Fruit fly (Drosophila melanogaster): ENCODE data around the gene CG1233.

CG1233 gene

DNA sequence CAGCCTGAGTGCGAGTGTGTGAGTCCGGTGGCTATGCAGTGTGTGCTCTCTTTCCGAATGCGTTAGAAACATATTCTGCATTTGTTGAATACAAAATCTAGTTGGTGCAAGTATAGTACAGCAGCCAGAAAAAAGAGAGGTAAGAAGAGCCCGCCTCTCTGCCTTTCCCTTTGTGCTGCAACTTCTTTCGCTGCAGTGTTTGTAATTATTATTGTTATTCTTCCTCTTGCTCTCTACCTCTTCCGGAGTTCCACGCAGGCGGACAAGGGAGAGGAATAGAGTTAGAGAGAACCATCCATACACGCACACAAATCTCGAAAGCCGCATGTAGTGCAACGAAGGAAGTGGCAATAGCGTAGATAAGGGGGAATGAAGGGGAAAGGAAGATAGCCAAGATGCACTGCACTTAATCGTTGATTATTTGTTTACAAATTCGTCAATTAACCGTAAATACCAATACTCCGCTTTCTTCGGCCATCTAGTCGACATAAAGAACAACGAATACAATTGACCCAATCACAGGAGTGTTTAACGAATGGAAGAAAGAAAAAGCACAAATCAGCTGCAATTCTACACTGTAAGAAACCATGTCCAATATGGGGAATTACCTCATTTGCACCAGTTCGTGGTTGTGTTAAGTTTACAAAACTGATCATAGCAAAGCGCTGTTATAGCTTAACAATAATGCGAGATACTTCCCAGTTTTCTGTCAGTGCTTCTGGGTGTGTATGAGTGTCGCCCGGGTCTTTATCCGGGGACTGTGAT is 13.4 kb upstream of the CG1233 start:
- TF ChIP-seq insv (optimal IDR thresholded peaks at IDR 0.05) (no peak), h (optimal IDR thresholded peaks at IDR 0.05) (no peak), Sin3A (optimal IDR thresholded peaks at IDR 0.05) (no peak)

DNA sequence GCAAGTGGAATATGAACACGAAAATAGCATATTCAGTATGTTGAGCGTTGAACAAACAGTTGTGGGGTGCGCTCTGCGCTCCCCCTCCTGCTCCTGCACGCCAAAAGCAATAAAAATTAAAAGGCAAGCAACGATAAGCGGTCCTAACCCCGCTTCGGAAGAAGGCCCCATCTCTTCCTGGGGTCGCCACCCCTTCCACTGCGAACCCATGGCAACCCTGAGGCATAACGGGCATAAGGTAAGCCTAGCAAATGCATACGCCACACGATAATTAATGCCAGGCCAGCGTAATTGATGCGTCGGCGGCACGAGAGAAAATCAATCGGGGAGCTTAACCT is 12.9 kb upstream of the CG1233 start:
- TF ChIP-seq insv (optimal IDR thresholded peaks at IDR 0.05) (no peak), Myc (optimal IDR thresholded peaks at IDR 0.05) (no peak), h (optimal IDR thresholded peaks at IDR 0.05) (no peak), psq (optimal IDR thresholded peaks at IDR 0.05) (no peak), ttk (optimal IDR thresholded peaks at IDR 0.05) (no peak), Sin3A (optimal IDR thresholded peaks at IDR 0.05) (no peak)

DNA sequence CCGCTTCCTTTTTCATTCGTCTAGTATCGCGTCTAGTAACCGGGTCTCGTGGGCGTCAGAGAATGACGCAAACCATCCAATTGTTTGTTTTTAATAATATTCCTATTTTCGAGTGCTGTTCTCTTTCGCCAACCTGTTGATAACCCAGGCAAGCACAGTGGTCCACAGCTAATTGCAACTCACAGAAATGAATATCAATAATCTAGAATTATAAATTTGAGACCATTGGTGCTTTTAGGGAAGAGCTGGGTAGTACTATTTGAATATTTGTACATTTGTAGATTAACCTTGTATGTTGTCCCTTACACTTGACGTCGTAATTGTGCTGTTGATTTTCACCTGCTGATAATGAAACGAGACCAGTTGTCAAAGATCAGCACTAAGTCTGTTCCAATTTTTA is 11.5 kb upstream of the CG1233 start:
- no peak for TF ChIP-seq ttk (optimal IDR thresholded peaks at IDR 0.05)
- no peak for TF ChIP-seq psq (optimal IDR thresholded peaks at IDR 0.05)
- no peak for TF ChIP-seq h (optimal IDR thresholded peaks at IDR 0.05)
- TF ChIP-seq Myc (optimal IDR thresholded peaks at IDR 0.05): no peak
- TF ChIP-seq Sin3A (optimal IDR thresholded peaks at IDR 0.05): no peak
- TF ChIP-seq insv (optimal IDR thresholded peaks at IDR 0.05): no peak

DNA sequence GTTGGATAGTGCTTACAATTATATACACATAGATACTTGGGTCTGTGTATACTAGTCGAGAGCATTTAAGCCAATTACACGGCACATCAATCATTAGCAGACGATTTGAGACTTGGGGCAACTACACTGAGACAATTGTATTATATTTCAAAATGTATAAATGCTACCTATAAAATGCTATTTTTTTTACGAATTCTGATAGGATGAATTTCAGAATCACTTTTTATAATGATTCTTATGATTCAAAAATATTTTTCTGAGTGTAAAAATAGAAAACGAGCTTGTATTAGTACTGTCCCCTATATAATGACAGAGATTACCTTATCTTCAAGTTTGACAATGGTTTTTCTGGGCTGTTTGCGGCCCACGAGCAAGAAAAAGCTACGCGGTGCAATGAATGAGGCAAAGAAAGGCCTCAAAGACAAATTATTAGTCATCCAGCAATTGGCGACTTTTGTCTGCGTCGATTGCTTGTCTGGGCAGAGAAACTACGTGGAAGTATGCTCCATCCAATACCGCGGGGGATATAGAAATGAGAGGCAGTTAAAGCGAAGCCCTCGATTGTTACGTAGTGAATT is 10.5 kb upstream of the CG1233 start:
- no peak for TF ChIP-seq ttk (optimal IDR thresholded peaks at IDR 0.05)
- no peak for TF ChIP-seq Myc (optimal IDR thresholded peaks at IDR 0.05)
- TF ChIP-seq h (optimal IDR thresholded peaks at IDR 0.05): no peak
- TF ChIP-seq Sin3A (optimal IDR thresholded peaks at IDR 0.05): no peak
- no peak for TF ChIP-seq insv (optimal IDR thresholded peaks at IDR 0.05)
- no peak for TF ChIP-seq psq (optimal IDR thresholded peaks at IDR 0.05)

DNA sequence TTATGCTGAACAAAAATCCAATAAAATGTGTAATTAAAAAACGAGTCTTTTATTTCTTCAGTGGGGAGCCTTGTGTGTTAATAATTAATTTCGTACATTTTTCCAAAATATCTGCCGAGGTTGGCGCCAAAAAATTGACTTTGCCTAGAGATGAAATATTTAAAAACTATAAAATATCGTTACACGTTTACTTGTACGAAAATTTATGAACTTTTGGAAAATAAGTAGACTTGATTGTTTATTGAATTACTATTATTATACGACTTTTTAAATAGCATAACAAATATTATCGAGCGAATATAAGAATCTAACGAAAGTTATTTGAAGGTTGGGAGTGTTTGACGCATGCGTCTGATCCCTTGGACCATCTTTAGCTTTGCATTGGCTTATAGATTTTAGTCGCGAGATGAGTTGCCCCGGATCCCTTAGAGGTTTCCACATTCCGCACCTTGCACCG is 5.2 kb upstream of the CG1233 start, which contains the start of gene CG1231:
CG1231 (plus strand) TSS at position 407 of the 457 bp plus-strand sequence.
- TF ChIP-seq h (optimal IDR thresholded peaks at IDR 0.05) (no peak), ttk (optimal IDR thresholded peaks at IDR 0.05) (no peak), insv (optimal IDR thresholded peaks at IDR 0.05) (no peak), Sin3A (optimal IDR thresholded peaks at IDR 0.05) (no peak), Myc (optimal IDR thresholded peaks at IDR 0.05) (no peak), psq (optimal IDR thresholded peaks at IDR 0.05) (no peak)

DNA sequence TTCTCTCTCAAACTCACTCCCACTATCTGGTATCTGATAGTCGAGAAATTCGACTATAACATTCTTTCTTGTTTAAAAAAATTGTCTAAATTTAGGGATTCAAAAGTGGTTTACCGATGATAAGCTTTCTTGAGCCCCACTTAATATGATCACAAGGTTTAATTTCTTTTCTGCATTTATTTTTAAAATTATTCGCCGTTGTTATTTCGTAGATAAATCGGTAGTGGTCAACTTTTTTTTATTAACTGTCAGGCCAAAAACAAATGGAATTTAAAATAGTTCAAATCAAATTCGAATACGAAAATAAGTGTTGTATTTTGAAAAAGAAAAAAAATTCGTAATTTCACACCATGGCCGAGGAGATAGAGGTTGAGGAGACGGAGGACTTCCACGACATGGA is 3.6 kb upstream of the CG1233 start, which contains the start of gene Roc1b:
Roc1b (plus strand) TSS at position 301 of the 400 bp plus-strand sequence.
- no peak for TF ChIP-seq psq (optimal IDR thresholded peaks at IDR 0.05)
- TF ChIP-seq ttk (optimal IDR thresholded peaks at IDR 0.05): no peak
- TF ChIP-seq insv (optimal IDR thresholded peaks at IDR 0.05): no peak
- TF ChIP-seq h (optimal IDR thresholded peaks at IDR 0.05): no peak
- TF ChIP-seq Sin3A (optimal IDR thresholded peaks at IDR 0.05): no peak
- TF ChIP-seq Myc (optimal IDR thresholded peaks at IDR 0.05): no peak

DNA sequence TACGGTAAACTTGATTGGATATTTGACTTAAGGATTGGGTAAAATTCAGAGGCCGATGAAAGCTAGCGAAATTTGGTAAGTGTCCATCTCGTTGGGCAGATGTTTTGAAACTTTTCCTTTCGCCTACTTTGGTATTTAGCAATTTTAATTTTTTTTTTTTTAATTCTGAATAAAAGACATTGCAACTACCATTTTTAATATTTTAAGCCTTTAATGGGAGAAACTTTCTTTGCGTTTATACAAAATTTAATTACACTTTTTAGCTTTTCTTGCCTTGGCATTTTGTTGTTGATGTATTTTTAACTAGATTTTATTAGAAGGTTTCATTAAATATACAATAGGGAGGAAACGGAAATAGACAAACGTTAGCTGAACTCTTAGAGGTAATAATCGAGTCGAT is 5.1 kb downstream of the CG1233 start, which contains the start of gene CG13884:
CG13884 (minus strand) TSS at position 101 of the 400 bp plus-strand sequence.
- TF ChIP-seq insv (optimal IDR thresholded peaks at IDR 0.05): no peak
- TF ChIP-seq psq (optimal IDR thresholded peaks at IDR 0.05): no peak
- TF ChIP-seq Myc (optimal IDR thresholded peaks at IDR 0.05): no peak
- TF ChIP-seq Sin3A (optimal IDR thresholded peaks at IDR 0.05): no peak
- TF ChIP-seq h (optimal IDR thresholded peaks at IDR 0.05): no peak
- TF ChIP-seq ttk (optimal IDR thresholded peaks at IDR 0.05): no peak

DNA sequence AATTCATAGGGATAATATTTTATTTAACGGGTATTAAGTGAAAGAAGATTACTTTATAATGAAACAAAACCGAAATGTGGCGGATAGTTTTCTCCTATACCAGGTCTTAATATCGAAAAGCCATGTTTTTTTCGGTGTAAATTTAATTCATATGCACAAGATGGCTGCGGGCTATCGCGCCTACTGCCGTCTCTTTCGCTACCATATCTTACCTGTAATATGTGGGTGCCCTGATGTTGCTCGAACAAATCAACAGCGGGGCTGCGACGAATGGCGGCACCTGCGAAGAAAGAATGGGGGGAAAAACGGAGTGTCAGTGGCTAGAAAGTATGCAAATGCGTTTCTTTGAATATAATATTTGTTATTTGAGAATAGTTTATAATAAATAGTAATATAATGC is 10.0 kb downstream of the CG1233 start:
- TF ChIP-seq psq (optimal IDR thresholded peaks at IDR 0.05) (no peak), Myc (optimal IDR thresholded peaks at IDR 0.05) (no peak), Sin3A (optimal IDR thresholded peaks at IDR 0.05) (no peak), h (optimal IDR thresholded peaks at IDR 0.05) (no peak), insv (optimal IDR thresholded peaks at IDR 0.05) (no peak), ttk (optimal IDR thresholded peaks at IDR 0.05) (no peak)

DNA sequence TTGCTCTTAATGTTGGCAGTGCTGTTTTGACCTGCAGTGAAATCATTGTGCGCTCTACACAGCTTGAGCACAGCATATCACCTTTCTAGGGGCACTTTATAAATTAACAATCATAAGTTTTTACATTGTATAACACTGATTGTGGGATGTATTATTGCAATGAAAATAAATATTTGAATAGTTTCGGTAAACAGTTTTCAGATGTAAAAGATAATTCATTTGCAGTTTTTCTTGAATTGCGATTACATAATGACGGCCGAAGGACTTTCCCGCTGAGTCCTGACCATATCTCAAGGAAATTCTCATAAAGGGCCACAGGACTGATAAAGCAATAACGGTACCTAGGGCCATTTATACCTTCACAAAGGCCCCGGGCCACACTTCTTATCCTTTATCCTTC is 13.3 kb downstream of the CG1233 start:
- TF ChIP-seq insv (optimal IDR thresholded peaks at IDR 0.05) (no peak), Myc (optimal IDR thresholded peaks at IDR 0.05) (no peak), psq (optimal IDR thresholded peaks at IDR 0.05) (no peak), Sin3A (optimal IDR thresholded peaks at IDR 0.05) (no peak), h (optimal IDR thresholded peaks at IDR 0.05) (no peak), ttk (optimal IDR thresholded peaks at IDR 0.05) (no peak)

DNA sequence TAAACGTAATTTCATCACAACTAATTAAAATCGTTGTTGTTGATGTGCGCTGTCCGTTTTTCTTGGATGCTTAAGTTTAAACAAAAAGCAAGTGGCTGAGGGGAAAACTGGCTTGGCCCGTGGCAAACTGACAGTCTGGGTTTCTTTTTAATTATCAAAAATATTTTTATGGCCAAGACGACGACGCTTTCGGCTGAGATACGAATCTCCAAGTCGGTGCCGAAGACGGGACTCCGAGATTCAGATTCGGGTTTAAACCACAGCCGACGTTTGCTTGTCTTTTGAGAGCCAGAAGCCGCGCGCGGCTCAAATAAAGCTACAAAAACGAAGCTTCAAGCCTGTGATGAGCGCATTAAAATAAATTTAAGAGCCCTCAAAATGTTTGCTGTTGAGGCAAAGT is 14.4 kb downstream of the CG1233 start:
- TF ChIP-seq h (optimal IDR thresholded peaks at IDR 0.05) (no peak), Myc (optimal IDR thresholded peaks at IDR 0.05) (no peak), psq (optimal IDR thresholded peaks at IDR 0.05) (no peak), ttk (optimal IDR thresholded peaks at IDR 0.05) (no peak), insv (optimal IDR thresholded peaks at IDR 0.05) (no peak), Sin3A (optimal IDR thresholded peaks at IDR 0.05) (no peak)

DNA sequence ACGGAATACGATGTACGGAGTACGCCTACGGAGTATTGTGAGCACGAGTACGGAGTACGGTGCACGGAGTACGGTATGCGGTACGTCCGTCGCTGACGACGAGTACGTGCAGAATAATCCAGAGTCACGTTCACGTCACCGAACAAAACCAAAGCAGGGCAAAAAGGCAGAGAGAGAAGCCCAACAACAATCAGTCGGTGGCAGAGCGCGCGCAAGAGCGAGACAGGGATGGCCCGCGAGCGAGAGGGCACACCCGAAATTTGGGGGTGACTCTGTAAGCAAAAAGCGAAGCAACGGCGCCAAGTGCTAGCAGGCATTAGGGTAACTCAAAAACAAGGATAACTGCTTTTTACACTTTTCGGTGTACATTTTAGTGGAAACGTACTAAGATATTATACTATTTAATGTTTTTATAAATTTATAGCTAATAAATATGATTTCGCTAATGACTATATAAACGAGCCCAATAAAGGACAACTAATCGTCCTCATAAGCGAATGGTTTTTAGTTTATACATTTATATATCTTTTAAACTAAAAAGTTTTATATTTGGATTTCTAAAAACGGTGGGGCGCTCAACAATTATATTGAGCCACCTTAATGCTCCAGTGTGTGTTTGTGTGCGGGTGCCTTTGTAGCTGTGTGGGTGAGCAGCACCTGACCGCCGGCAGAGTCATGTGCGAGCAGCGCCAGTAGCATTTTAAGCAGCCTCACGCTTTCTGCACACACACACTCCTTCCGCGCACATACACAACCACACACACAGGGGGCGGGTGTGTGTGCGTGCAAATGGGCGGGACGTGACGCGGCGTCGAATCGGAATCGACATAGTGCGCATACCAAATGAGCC is 16.2 kb downstream of the CG1233 start:
- TF ChIP-seq psq (optimal IDR thresholded peaks at IDR 0.05) (no peak), insv (optimal IDR thresholded peaks at IDR 0.05) (no peak), h (optimal IDR thresholded peaks at IDR 0.05) (no peak), Sin3A (optimal IDR thresholded peaks at IDR 0.05) (no peak), Myc (optimal IDR thresholded peaks at IDR 0.05) (no peak), ttk (optimal IDR thresholded peaks at IDR 0.05) (no peak)

DNA sequence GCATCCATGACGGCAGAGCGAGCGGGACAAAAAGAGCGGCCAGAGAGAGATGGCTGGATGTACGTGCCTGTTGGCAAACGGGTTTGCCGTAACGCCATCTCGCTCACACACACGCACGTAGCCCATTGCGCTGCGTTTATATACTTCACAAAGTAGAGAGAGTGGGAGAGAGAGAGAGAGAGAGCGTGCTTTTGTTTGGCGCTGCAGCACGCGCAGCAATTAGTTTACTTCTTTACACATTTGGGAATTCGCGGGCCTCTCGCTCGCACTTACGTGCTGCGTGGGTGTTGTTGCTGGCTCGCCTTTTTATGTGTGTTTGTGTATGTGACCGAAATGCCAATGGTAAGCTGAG is 16.8 kb downstream of the CG1233 start:
- no peak for TF ChIP-seq psq (optimal IDR thresholded peaks at IDR 0.05)
- no peak for TF ChIP-seq Myc (optimal IDR thresholded peaks at IDR 0.05)
- TF ChIP-seq ttk (optimal IDR thresholded peaks at IDR 0.05): no peak

Data from Kc167 (cell line).